Fruit fly (Drosophila melanogaster) whole organism, prepupa: Measurements from ENCODE around the gene CG3603.

ENCODE experiments used
- Blimp-1 ChIP-seq: fragments of 200-800 bp; sonication (Bioruptor generic); optimal IDR thresholded peaks from 3 replicates; lab custom pipeline; 2017; ENCODE audit warnings: missing biosample characterization, missing genetic modification characterization, mild to moderate bottlenecking, moderate library complexity, missing genetic modification reagents
- CG10669 ChIP-seq: fragments of 200-800 bp; sonication (Bioruptor generic); optimal IDR thresholded peaks from 3 replicates; lab custom pipeline; 2018; ENCODE audit warnings: missing biosample characterization, mild to moderate bottlenecking, missing genetic modification characterization, moderate library complexity
- CG11294 ChIP-seq: fragments of 200-800 bp; sonication (Bioruptor generic); IDR thresholded peaks from 2 replicates; pipeline ENCODE4 v1.3.6; 2022; ENCODE audit warnings: missing biosample characterization, missing genetic modification characterization
- CG11762 ChIP-seq: fragments of 200-800 bp; sonication (Bioruptor generic); optimal IDR thresholded peaks from 3 replicates; lab custom pipeline; 2016; ENCODE audit warnings: missing biosample characterization, missing genetic modification characterization; ENCODE audit not compliant: insufficient read depth
- CG15336 ChIP-seq: fragments of 200-800 bp; sonication (Bioruptor generic); IDR thresholded peaks from 2 replicates; pipeline ENCODE4 v1.3.6; 2022; ENCODE audit warnings: missing biosample characterization, missing genetic modification characterization
- CG1621 ChIP-seq: fragments of 200-800 bp; sonication (Bioruptor generic); optimal IDR thresholded peaks from 3 replicates; lab custom pipeline; 2018; ENCODE audit warnings: missing biosample characterization, mild to moderate bottlenecking, missing genetic modification characterization
- CG3032 ChIP-seq: fragments of 200-800 bp; optimal IDR thresholded peaks from 2 replicates; lab custom pipeline; 2019; ENCODE audit warnings: missing biosample characterization, mild to moderate bottlenecking, missing genetic modification characterization, moderate library complexity
- CG32006 ChIP-seq: fragments of 200-800 bp; sonication (Bioruptor generic); optimal IDR thresholded peaks from 3 replicates; lab custom pipeline; 2017; ENCODE audit warnings: missing biosample characterization, mild to moderate bottlenecking, missing genetic modification characterization
- CG3919 ChIP-seq: fragments of 200-800 bp; sonication (Bioruptor generic); optimal IDR thresholded peaks from 3 replicates; lab custom pipeline; 2016; ENCODE audit warnings: missing biosample characterization, missing genetic modification characterization
- CG6163 ChIP-seq: fragments of 200-800 bp; sonication (Bioruptor generic); IDR thresholded peaks from 3 replicates; pipeline ENCODE4 v1.3.6; 2022; ENCODE audit warnings: missing biosample characterization, missing genetic modification characterization
- CG6276 ChIP-seq: fragments of 200-800 bp; sonication (Bioruptor generic); optimal IDR thresholded peaks from 2 replicates; lab custom pipeline; 2017; ENCODE audit warnings: missing biosample characterization, mild to moderate bottlenecking, missing genetic modification characterization
- CG6792 ChIP-seq: fragments of 200-800 bp; sonication (Bioruptor generic); optimal IDR thresholded peaks from 3 replicates; lab custom pipeline; 2016; ENCODE audit warnings: missing biosample characterization, missing genetic modification characterization
- CG6854 ChIP-seq: fragments of 200-800 bp; sonication (Bioruptor generic); optimal IDR thresholded peaks from 2 replicates; lab custom pipeline; 2017; ENCODE audit warnings: missing biosample characterization, mild to moderate bottlenecking, missing genetic modification characterization
- CG7368 ChIP-seq: fragments of 200-800 bp; sonication (Bioruptor generic); optimal IDR thresholded peaks from 3 replicates; lab custom pipeline; 2016; ENCODE audit warnings: missing biosample characterization, missing genetic modification characterization
- CG8119 ChIP-seq: fragments of 200-800 bp; sonication (Bioruptor generic); IDR thresholded peaks from 3 replicates; pipeline ENCODE4 v1.3.6; 2022; ENCODE audit warnings: missing biosample characterization, missing genetic modification characterization
- CG8319 ChIP-seq: fragments of 200-800 bp; sonication (Bioruptor generic); optimal IDR thresholded peaks from 3 replicates; lab custom pipeline; 2016; ENCODE audit warnings: missing biosample characterization, missing genetic modification characterization
- CG9139 ChIP-seq: fragments of 200-800 bp; sonication (Bioruptor generic); optimal IDR thresholded peaks from 3 replicates; lab custom pipeline; 2017; ENCODE audit warnings: missing biosample characterization, mild to moderate bottlenecking, missing genetic modification characterization
- Eip78C ChIP-seq: fragments of 200-800 bp; sonication (Bioruptor generic); peaks from one replicate; lab custom pipeline; 2016; ENCODE audit warnings: missing biosample characterization, missing genetic modification characterization
- Eip93F ChIP-seq: fragments of 200-800 bp; sonication (Bioruptor generic); optimal IDR thresholded peaks from 2 replicates; lab custom pipeline; 2016; ENCODE audit warnings: missing biosample characterization, mild to moderate bottlenecking, missing genetic modification characterization
- Gug ChIP-seq: fragments of 200-800 bp; sonication (Bioruptor generic); IDR thresholded peaks from 2 replicates; pipeline ENCODE4 v1.3.6; 2022; ENCODE audit warnings: missing biosample characterization, missing genetic modification characterization
- Hr38 ChIP-seq: sonication (Bioruptor generic); optimal IDR thresholded peaks from 2 replicates; lab custom pipeline; 2016; ENCODE audit warnings: missing biosample characterization, missing genetic modification characterization
- Hr39 ChIP-seq: fragments of 200-800 bp; sonication (Bioruptor generic); optimal IDR thresholded peaks from 2 replicates; lab custom pipeline; 2016; ENCODE audit warnings: missing biosample characterization, missing genetic modification characterization
- Hr4 ChIP-seq: fragments of 200-800 bp; sonication (Bioruptor generic); optimal IDR thresholded peaks from 3 replicates; lab custom pipeline; 2016; ENCODE audit warnings: missing biosample characterization, missing genetic modification characterization
- Met ChIP-seq: fragments of 200-800 bp; sonication (Bioruptor generic); optimal IDR thresholded peaks from 3 replicates; lab custom pipeline; 2016; ENCODE audit warnings: missing biosample characterization, missing genetic modification characterization
- Smox ChIP-seq: fragments of 200-800 bp; sonication (Bioruptor generic); optimal IDR thresholded peaks from 3 replicates; lab custom pipeline; 2016; ENCODE audit warnings: missing biosample characterization, missing genetic modification characterization
- Sox102F ChIP-seq: fragments of 200-800 bp; sonication (Bioruptor generic); optimal IDR thresholded peaks from 2 replicates; lab custom pipeline; 2016; ENCODE audit warnings: missing biosample characterization, mild to moderate bottlenecking, missing genetic modification characterization
- Sox14 ChIP-seq: fragments of 200-800 bp; sonication (Bioruptor generic); optimal IDR thresholded peaks from 3 replicates; lab custom pipeline; 2016; ENCODE audit warnings: missing biosample characterization, missing genetic modification characterization
- achi ChIP-seq: fragments of 200-800 bp; sonication (Bioruptor generic); optimal IDR thresholded peaks from 3 replicates; lab custom pipeline; 2016; ENCODE audit warnings: missing biosample characterization, missing genetic modification characterization
- acj6 ChIP-seq: fragments of 200-800 bp; sonication (Bioruptor generic); optimal IDR thresholded peaks from 3 replicates; lab custom pipeline; 2016; ENCODE audit warnings: missing biosample characterization, missing genetic modification characterization
- cyc ChIP-seq: fragments of 200-800 bp; sonication (Bioruptor generic); optimal IDR thresholded peaks from 3 replicates; lab custom pipeline; 2016; ENCODE audit warnings: missing biosample characterization, missing genetic modification characterization
- dac ChIP-seq: fragments of 200-800 bp; sonication (Bioruptor generic); optimal IDR thresholded peaks from 2 replicates; lab custom pipeline; 2017; ENCODE audit warnings: missing biosample characterization, mild to moderate bottlenecking, missing genetic modification characterization
- dsx ChIP-seq: fragments of 200-800 bp; optimal IDR thresholded peaks from 3 replicates; lab custom pipeline; 2019; ENCODE audit warnings: missing biosample characterization, mild to moderate bottlenecking, missing genetic modification characterization, moderate library complexity; ENCODE audit not compliant: poor library complexity, severe bottlenecking
- esn ChIP-seq: fragments of 200-800 bp; sonication (Bioruptor generic); optimal IDR thresholded peaks from 2 replicates; lab custom pipeline; 2016; ENCODE audit warnings: missing biosample characterization, mild to moderate bottlenecking, missing genetic modification characterization, moderate library complexity
- lz ChIP-seq: fragments of 200-800 bp; sonication (Bioruptor generic); optimal IDR thresholded peaks from 3 replicates; lab custom pipeline; 2016; ENCODE audit warnings: missing biosample characterization, missing genetic modification characterization
- net ChIP-seq: fragments of 200-800 bp; sonication (Bioruptor generic); optimal IDR thresholded peaks from 3 replicates; lab custom pipeline; 2016; ENCODE audit warnings: missing biosample characterization, missing genetic modification characterization
- pdm3 ChIP-seq: fragments of 200-800 bp; sonication (Bioruptor generic); optimal IDR thresholded peaks from 3 replicates; lab custom pipeline; 2016; ENCODE audit warnings: missing biosample characterization, missing genetic modification characterization
- spab ChIP-seq: fragments of 200-800 bp; sonication (Bioruptor generic); optimal IDR thresholded peaks from 2 replicates; lab custom pipeline; 2017; ENCODE audit warnings: missing biosample characterization, mild to moderate bottlenecking, missing genetic modification characterization, missing genetic modification reagents
- ss ChIP-seq, 2 experiments: fragments of 200-800 bp; sonication (Bioruptor generic); optimal IDR thresholded peaks; 2 replicates in 1 of 2; 3 replicates in 1 of 2; lab custom pipeline; 2017 to 2018; ENCODE audit warnings: mild to moderate bottlenecking in 2 of 2, missing biosample characterization in 2 of 2, missing genetic modification characterization in 2 of 2, moderate library complexity in 1 of 2
- svp ChIP-seq: fragments of 200-800 bp; sonication (Bioruptor generic); peaks from one replicate; lab custom pipeline; 2016; ENCODE audit warnings: missing biosample characterization, missing genetic modification characterization
- topi ChIP-seq: fragments of 200-800 bp; sonication (Bioruptor generic); optimal IDR thresholded peaks from 3 replicates; lab custom pipeline; 2016; ENCODE audit warnings: missing biosample characterization, missing genetic modification characterization
- vri ChIP-seq: fragments of 200-800 bp; sonication (Bioruptor generic); optimal IDR thresholded peaks from 3 replicates; lab custom pipeline; 2016; ENCODE audit warnings: missing biosample characterization, mild to moderate bottlenecking, missing genetic modification characterization

CG3603 gene

dm6 chrX:2963790-2964335, 16.0 kb downstream of the CG3603 start:
- TF ChIP-seq ss (GFP tag; optimal IDR thresholded peaks at IDR 0.05; lab: Kevin White, UChicago) (no peak), achi (GFP tag; lab: Kevin White, UChicago) (no peak), Hr39 (GFP tag; lab: Kevin White, UChicago) (no peak), Sox14 (GFP tag; lab: Kevin White, UChicago) (no peak), CG32006 (GFP tag; lab: Kevin White, UChicago) (no peak), CG6163 (no peak), CG11762 (GFP tag; lab: Kevin White, UChicago) (no peak)

dm6 chrX:2964678-2965231, 16.9 kb downstream of the CG3603 start:
- TF ChIP-seq CG11762 (GFP tag; lab: Kevin White, UChicago) (no peak), Met (GFP tag; lab: Kevin White, UChicago) (peak; percentile 24), Blimp-1 (GFP tag; lab: Kevin White, UChicago) (no peak), achi (GFP tag; lab: Kevin White, UChicago) (no peak), CG6854 (peak; percentile 24), svp (GFP tag; lab: Kevin White, UChicago) (peak; percentile 4), Smox (GFP tag; lab: Kevin White, UChicago) (no peak), acj6 (no peak), CG10669 (GFP tag; lab: Kevin White, UChicago) (no peak), Eip78C (GFP tag; lab: Kevin White, UChicago) (peak; percentile 8), Sox102F (GFP tag; lab: Kevin White, UChicago) (peak; percentile 7)

DNA sequence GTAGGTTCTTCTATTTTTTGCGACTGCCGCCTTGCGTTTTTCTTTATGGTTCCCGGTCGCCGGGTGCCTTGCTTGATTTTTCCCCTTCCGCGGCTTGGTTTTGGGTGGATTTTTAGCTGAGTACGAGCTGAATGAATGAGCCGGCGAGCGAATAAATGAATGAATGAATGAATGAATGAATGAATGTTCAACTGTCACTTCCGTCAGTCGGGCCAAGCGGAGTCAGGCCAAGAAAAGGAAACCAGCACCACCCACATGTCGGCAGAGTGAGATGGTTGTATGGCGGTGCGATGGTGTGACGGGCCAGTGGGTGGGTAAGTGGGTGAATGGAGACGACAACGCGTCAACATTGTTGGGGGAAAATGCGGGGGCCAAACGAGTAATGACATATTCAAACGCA, 21.2 kb downstream of the CG3603 start:
- no peak for TF ChIP-seq CG15336
- TF ChIP-seq CG8119 (GFP tag; lab: Robert Waterston, UW), result no peak
- no peak for TF ChIP-seq CG9139 (GFP tag; lab: Kevin White, UChicago)
- TF ChIP-seq CG6792, result no peak
- TF ChIP-seq lz, result no peak
- TF ChIP-seq CG11762 (GFP tag; lab: Kevin White, UChicago), result no peak
- no peak for TF ChIP-seq Hr38 (GFP tag; lab: Kevin White, UChicago)
- no peak for TF ChIP-seq achi (GFP tag; lab: Kevin White, UChicago)
- no peak for TF ChIP-seq Hr39 (GFP tag; lab: Kevin White, UChicago)
- TF ChIP-seq CG10669 (GFP tag; lab: Kevin White, UChicago), result no peak
- TF ChIP-seq Eip93F (GFP tag; lab: Kevin White, UChicago), result no peak
- no peak for TF ChIP-seq Hr4 (GFP tag; lab: Kevin White, UChicago)
- TF ChIP-seq spab (GFP tag; lab: Kevin White, UChicago), result no peak
- no peak for TF ChIP-seq CG32006 (GFP tag; lab: Kevin White, UChicago)
- no peak for TF ChIP-seq cyc (GFP tag; lab: Kevin White, UChicago)
- no peak for TF ChIP-seq Blimp-1 (GFP tag; lab: Kevin White, UChicago)
- TF ChIP-seq ss (GFP tag; optimal IDR thresholded peaks at IDR 0.05; lab: Kevin White, UChicago), result no peak

- TF ChIP-seq esn (no peak), CG6854 (peak; percentile 3), cyc (GFP tag; lab: Kevin White, UChicago) (no peak), vri (GFP tag; lab: Kevin White, UChicago) (no peak), spab (GFP tag; lab: Kevin White, UChicago) (no peak), Hr39 (GFP tag; lab: Kevin White, UChicago) (no peak), acj6 (no peak), CG9139 (GFP tag; lab: Kevin White, UChicago) (no peak), Hr38 (GFP tag; lab: Kevin White, UChicago) (no peak), topi (no peak), Gug (GFP tag; lab: Robert Waterston, UW) (no peak), Sox102F (GFP tag; lab: Kevin White, UChicago) (no peak), CG8119 (GFP tag; lab: Robert Waterston, UW) (0 out of 3 replicates have a peak, but pooled peaks have one; percentile 13), CG10669 (GFP tag; lab: Kevin White, UChicago) (no peak), CG7368 (GFP tag; lab: Kevin White, UChicago) (no peak), CG6163 (peak; percentile 43; the same call in 1 of the 3 replicates), CG15336 (no peak), CG11294 (GFP tag; lab: Robert Waterston, UW) (no peak), Blimp-1 (GFP tag; lab: Kevin White, UChicago) (no peak), CG8319 (no peak), net (peak; percentile 1), pdm3 (GFP tag; lab: Kevin White, UChicago) (no peak), dsx (GFP tag; lab: Kevin White, UChicago) (no peak), CG32006 (GFP tag; lab: Kevin White, UChicago) (no peak), CG3032 (tag; lab: Kevin White, UChicago) (no peak), CG6276 (no peak), CG3919 (GFP tag; lab: Kevin White, UChicago) (no peak), CG6792 (no peak), dac (GFP tag; lab: Kevin White, UChicago) (no peak), CG1621 (tag; lab: Kevin White, UChicago) (no peak), Eip78C (GFP tag; lab: Kevin White, UChicago) (peak; percentile 48)
Measured at dm6 chrX:2973593-2973992, 25.8 kb downstream of the CG3603 start, which contains the start of gene rst. Gene rst (minus strand): TSS chrX:2973834.
